Worm (Caenorhabditis elegans) whole organism, L1 larva: ENCODE measurements around the gene srxa-6.
"Not testable (repeated sequence)": the region's sequence is repeated elsewhere in the genome, so short reads cannot be mapped to it uniquely, and the experiment has no call there.

Experiments used
- aha-1 ChIP-seq: fragments of 150-350 bp; optimal IDR thresholded peaks from 2 replicates; lab custom pipeline; 2014; ENCODE audit warnings: missing biosample characterization, missing genetic modification characterization
- ceh-82 ChIP-seq, 3 experiments: fragments of 150-350 bp in 1 of 3; sonication (generic microtip) in 2 of 3; optimal IDR thresholded peaks; 2 replicates each; lab custom pipeline; 2014 to 2017; ENCODE audit warnings: missing biosample characterization in 3 of 3, missing genetic modification characterization in 3 of 3
- elt-3 ChIP-seq, 6 experiments: fragments of 150-350 bp in 1 of 6; sonication (generic microtip); optimal IDR thresholded peaks; 2 replicates each; lab custom pipeline; 2017 to 2018; ENCODE audit warnings: missing biosample characterization in 6 of 6, missing genetic modification characterization in 6 of 6, inconsistent platforms in 1 of 6
- fos-1 ChIP-seq: fragments of 150-350 bp; optimal IDR thresholded peaks from 2 replicates; lab custom pipeline; 2014; ENCODE audit warnings: missing biosample characterization, missing genetic modification characterization
- lsy-2 ChIP-seq, 2 experiments: fragments of 150-350 bp; optimal IDR thresholded peaks; 2 replicates each; lab custom pipeline; 2014; ENCODE audit warnings: missing biosample characterization in 2 of 2, missing genetic modification characterization in 2 of 2
- mef-2 ChIP-seq: fragments of 150-350 bp; optimal IDR thresholded peaks from 2 replicates; lab custom pipeline; 2014; ENCODE audit warnings: missing biosample characterization, missing genetic modification characterization
- snpc-4 ChIP-seq: fragments of 150-350 bp; optimal IDR thresholded peaks from 2 replicates; lab custom pipeline; 2014; ENCODE audit warnings: missing biosample characterization, missing genetic modification characterization
- zag-1 ChIP-seq: fragments of 150-350 bp; optimal IDR thresholded peaks from 2 replicates; lab custom pipeline; 2014; ENCODE audit warnings: missing biosample characterization, missing genetic modification characterization
- ztf-11 ChIP-seq, 2 experiments: sonication (generic microtip); optimal IDR thresholded peaks; 2 replicates each; lab custom pipeline; 2016 to 2017; ENCODE audit warnings: missing genetic modification characterization in 2 of 2, missing biosample characterization in 1 of 2, missing compliant biosample characterization in 1 of 2
- ztf-4 ChIP-seq: fragments of 150-350 bp; optimal IDR thresholded peaks from 2 replicates; lab custom pipeline; 2014; ENCODE audit warnings: missing biosample characterization, missing genetic modification characterization

- not testable (repeated sequence) for TF ChIP-seq ztf-11 (tag; optimal IDR thresholded peaks at IDR 0.05; lab: Kevin White, UChicago); ztf-4; ceh-82 (tag; optimal IDR thresholded peaks at IDR 0.05; lab: Kevin White, UChicago); elt-3 (tag; optimal IDR thresholded peaks at IDR 0.05; lab: Kevin White, UChicago); fos-1 (tag; lab: Kevin White, UChicago); lsy-2 (tag; optimal IDR thresholded peaks at IDR 0.05; lab: Kevin White, UChicago); mef-2 (tag; lab: Kevin White, UChicago); zag-1 (tag; lab: Kevin White, UChicago); aha-1 (tag; lab: Kevin White, UChicago)
- TF ChIP-seq snpc-4 (tag; lab: Kevin White, UChicago) = peak; percentile 91
Observed at ce11 chrV:20698837-20699236, 35.9 kb upstream of the srxa-6 start.
